Worm (Caenorhabditis elegans): Measurements from ENCODE around the gene F46C3.2.

F46C3.2 gene

ce11 chrX:11466444-11467319 lies 48.1 kb upstream of the F46C3.2 start:
- no peak for TF ChIP-seq tbx-7 (tag; optimal IDR thresholded peaks at IDR 0.05)
- TF ChIP-seq Y22D7AL.16 (tag; optimal IDR thresholded peaks at IDR 0.05): no peak
- TF ChIP-seq unc-55 (GFP tag; optimal IDR thresholded peaks at IDR 0.05): no peak
- TF ChIP-seq nfya-1 (tag; optimal IDR thresholded peaks at IDR 0.05): no peak
- no peak for TF ChIP-seq pha-2 (tag; optimal IDR thresholded peaks at IDR 0.05)
- TF ChIP-seq nhr-11 (tag; optimal IDR thresholded peaks at IDR 0.05): no peak
- TF ChIP-seq unc-86 (tag; optimal IDR thresholded peaks at IDR 0.05): no peak
- no peak for TF ChIP-seq syd-9 (tag; optimal IDR thresholded peaks at IDR 0.05)

ce11 chrX:11465215-11465614 lies 46.6 kb upstream of the F46C3.2 start, which contains the start of gene lin-14:
Gene lin-14, plus strand, starts transcription at chrX:11465560.
- TF ChIP-seq ceh-31 (tag; optimal IDR thresholded peaks at IDR 0.05) (peak; percentile 67), ets-4 (tag; optimal IDR thresholded peaks at IDR 0.05) (peak; percentile 32), pros-1 (tag; optimal IDR thresholded peaks at IDR 0.05) (peak; percentile 32), C38D4.7 (GFP tag; optimal IDR thresholded peaks at IDR 0.05) (no peak), rnt-1 (tag; optimal IDR thresholded peaks at IDR 0.05) (no peak), hlh-6 (tag; optimal IDR thresholded peaks at IDR 0.05) (peak; percentile 28), C08G9.2 (tag; optimal IDR thresholded peaks at IDR 0.05) (no peak), ceh-45 (GFP tag; IDR thresholded peaks at IDR 0.05) (no peak), nfya-1 (tag; optimal IDR thresholded peaks at IDR 0.05) (peak; percentile 29), Y22D7AL.16 (tag; optimal IDR thresholded peaks at IDR 0.05) (no peak), pax-1 (tag; optimal IDR thresholded peaks at IDR 0.05) (no peak), odd-2 (tag; optimal IDR thresholded peaks at IDR 0.05) (no peak), fkh-10 (GFP tag; optimal IDR thresholded peaks at IDR 0.05) (no peak), zip-5 (tag; optimal IDR thresholded peaks at IDR 0.05) (no peak), ceh-14 (tag; optimal IDR thresholded peaks at IDR 0.05) (peak; percentile 14), ceh-34 (tag; optimal IDR thresholded peaks at IDR 0.05) (peak; percentile 56), dmd-4 (tag; optimal IDR thresholded peaks at IDR 0.05; ENCODE audit: borderline replicate concordance) (no peak), madf-2 (tag; optimal IDR thresholded peaks at IDR 0.05) (no peak), ceh-18 (tag; optimal IDR thresholded peaks at IDR 0.05) (peak; percentile 85), ahr-1 (tag; optimal IDR thresholded peaks at IDR 0.05) (no peak), nhr-11 (tag; optimal IDR thresholded peaks at IDR 0.05) (no peak), K09A11.1 (tag; optimal IDR thresholded peaks at IDR 0.05; ENCODE audit: insufficient read depth) (no peak), fax-1 (tag; optimal IDR thresholded peaks at IDR 0.05) (peak; percentile 26)

- TF ChIP-seq dmd-4 (tag; optimal IDR thresholded peaks at IDR 0.05; ENCODE audit: borderline replicate concordance) (no peak), tbx-2 (tag; optimal IDR thresholded peaks at IDR 0.05) (peak; percentile 19), unc-3 (GFP tag; conservative IDR thresholded peaks at IDR 0.05) (no peak), unc-3 (tag; optimal IDR thresholded peaks at IDR 0.05) (no peak), gmeb-2 (tag; optimal IDR thresholded peaks at IDR 0.05) (no peak), ceh-6 (GFP tag; optimal IDR thresholded peaks at IDR 0.05) (no peak), ceh-18 (tag; optimal IDR thresholded peaks at IDR 0.05) (peak; percentile 37), elt-2 (tag; optimal IDR thresholded peaks at IDR 0.05) (peak; percentile 57), rnt-1 (tag; optimal IDR thresholded peaks at IDR 0.05) (peak; percentile 37), nfya-1 (tag; optimal IDR thresholded peaks at IDR 0.05) (peak; percentile 14)
Observed at ce11 chrX:11464271-11465103, 45.9 kb upstream of the F46C3.2 start.

Measured in whole organism, late embryonic.